Fruit fly (Drosophila melanogaster) whole organism, embryonic: ENCODE measurements around the gene brun.
A peak's percentile ranks its signal among the peaks of the same experiment; 100 is the strongest.

ENCODE experiments used
- Atf3 ChIP-seq: fragments of 200-800 bp; sonication (Bioruptor generic); optimal IDR thresholded peaks from 3 replicates; lab custom pipeline; 2016; ENCODE audit warnings: missing biosample characterization, missing genetic modification characterization
- BEAF-32 ChIP-seq: fragments of 200-800 bp; sonication (Bioruptor generic); optimal IDR thresholded peaks from 3 replicates; lab custom pipeline; 2017; ENCODE audit warnings: missing biosample characterization, missing genetic modification characterization, mild to moderate bottlenecking, moderate library complexity, missing genetic modification reagents
- CG1024 ChIP-seq: fragments of 200-800 bp; sonication (Bioruptor generic); IDR thresholded peaks from 2 replicates; pipeline ENCODE4 v1.3.6; 2022; ENCODE audit warnings: missing biosample characterization, missing genetic modification characterization
- CG10267 ChIP-seq: fragments of 200-800 bp; sonication (Bioruptor generic); optimal IDR thresholded peaks from 2 replicates; lab custom pipeline; 2018; ENCODE audit warnings: missing biosample characterization, mild to moderate bottlenecking, missing genetic modification characterization, moderate library complexity
- CG11504 ChIP-seq: fragments of 200-800 bp; sonication (Bioruptor generic); optimal IDR thresholded peaks from 3 replicates; lab custom pipeline; 2019; ENCODE audit warnings: missing biosample characterization, mild to moderate bottlenecking, missing genetic modification characterization, moderate library complexity
- CG12391 ChIP-seq: fragments of 200-800 bp; sonication (Bioruptor generic); optimal IDR thresholded peaks from 3 replicates; lab custom pipeline; 2018; ENCODE audit warnings: missing biosample characterization, mild to moderate bottlenecking, missing genetic modification characterization, moderate library complexity
- CG15011 ChIP-seq: fragments of 200-800 bp; sonication (Bioruptor generic); optimal IDR thresholded peaks from 3 replicates; lab custom pipeline; 2018; ENCODE audit warnings: missing biosample characterization, mild to moderate bottlenecking, missing genetic modification characterization
- CG17829 ChIP-seq: fragments of 200-800 bp; optimal IDR thresholded peaks from 2 replicates; lab custom pipeline; 2019; ENCODE audit warnings: missing biosample characterization, mild to moderate bottlenecking, missing genetic modification characterization, moderate library complexity
- CG18764 ChIP-seq: fragments of 200-800 bp; sonication (Bioruptor generic); optimal IDR thresholded peaks from 3 replicates; lab custom pipeline; 2016; ENCODE audit warnings: missing biosample characterization, missing genetic modification characterization
- CG2129 ChIP-seq: fragments of 200-800 bp; sonication (Bioruptor generic); IDR thresholded peaks from 2 replicates; pipeline ENCODE4 v1.3.6; 2022; ENCODE audit warnings: missing biosample characterization, missing genetic modification characterization; ENCODE audit not compliant: partially characterized antibody
- CG2712 ChIP-seq: fragments of 200-800 bp; optimal IDR thresholded peaks from 3 replicates; lab custom pipeline; 2019; ENCODE audit warnings: missing biosample characterization, mild to moderate bottlenecking, missing genetic modification characterization, moderate library complexity
- CG3847 ChIP-seq: fragments of 200-800 bp; sonication (Bioruptor generic); IDR thresholded peaks from 2 replicates; pipeline ENCODE4 v1.3.6; 2022; ENCODE audit warnings: missing biosample characterization, missing genetic modification characterization
- CG43689 ChIP-seq: fragments of 200-800 bp; sonication (Bioruptor generic); IDR thresholded peaks from 2 replicates; pipeline ENCODE4 v1.3.6; 2022; ENCODE audit warnings: missing biosample characterization, missing genetic modification characterization
- CG4707 ChIP-seq: fragments of 200-800 bp; sonication (Bioruptor generic); optimal IDR thresholded peaks from 2 replicates; lab custom pipeline; 2018; ENCODE audit warnings: missing biosample characterization, mild to moderate bottlenecking, missing genetic modification characterization, moderate library complexity
- CG5245 ChIP-seq: fragments of 200-800 bp; sonication (Bioruptor generic); optimal IDR thresholded peaks from 3 replicates; lab custom pipeline; 2016; ENCODE audit warnings: missing biosample characterization, missing genetic modification characterization
- CG6254 ChIP-seq: fragments of 200-800 bp; sonication (Bioruptor generic); optimal IDR thresholded peaks from 3 replicates; lab custom pipeline; 2017; ENCODE audit warnings: mild to moderate bottlenecking, missing biosample characterization, missing genetic modification reagents, missing genetic modification characterization
- CG6854 ChIP-seq: fragments of 200-800 bp; sonication (Bioruptor generic); optimal IDR thresholded peaks from 3 replicates; lab custom pipeline; 2017; ENCODE audit warnings: missing biosample characterization, mild to moderate bottlenecking, missing genetic modification characterization
- CG7928 ChIP-seq: fragments of 200-800 bp; sonication (Bioruptor generic); optimal IDR thresholded peaks from 2 replicates; lab custom pipeline; 2017; ENCODE audit warnings: missing biosample characterization, mild to moderate bottlenecking, missing genetic modification characterization
- CG9727 ChIP-seq: fragments of 200-800 bp; sonication (Bioruptor generic); optimal IDR thresholded peaks from 3 replicates; lab custom pipeline; 2017; ENCODE audit warnings: missing biosample characterization, mild to moderate bottlenecking, missing genetic modification characterization
- Chrac-16 ChIP-seq: fragments of 200-800 bp; sonication (Bioruptor generic); optimal IDR thresholded peaks from 3 replicates; lab custom pipeline; 2016; ENCODE audit warnings: missing biosample characterization, missing genetic modification characterization
- CoRest ChIP-seq: fragments of 200-800 bp; sonication (Bioruptor generic); optimal IDR thresholded peaks from 3 replicates; lab custom pipeline; 2018; ENCODE audit warnings: missing biosample characterization, mild to moderate bottlenecking, missing genetic modification characterization, moderate library complexity
- Drgx ChIP-seq: fragments of 200-800 bp; sonication (Bioruptor generic); IDR thresholded peaks from 2 replicates; pipeline ENCODE4 v1.3.6; 2022; ENCODE audit warnings: missing biosample characterization, missing genetic modification characterization
- Ets97D ChIP-seq: fragments of 200-800 bp; sonication (Bioruptor generic); optimal IDR thresholded peaks from 3 replicates; lab custom pipeline; 2016; ENCODE audit warnings: missing biosample characterization, missing genetic modification characterization
- Fer1 ChIP-seq: fragments of 200-800 bp; sonication (Bioruptor generic); optimal IDR thresholded peaks from 2 replicates; lab custom pipeline; 2017; ENCODE audit warnings: missing biosample characterization, mild to moderate bottlenecking, missing genetic modification characterization
- Jarid2 ChIP-seq: fragments of 200-800 bp; sonication (Bioruptor generic); optimal IDR thresholded peaks from 3 replicates; lab custom pipeline; 2017; ENCODE audit warnings: mild to moderate bottlenecking, missing biosample characterization, missing genetic modification reagents, missing genetic modification characterization
- Max ChIP-seq: fragments of 200-800 bp; sonication (Bioruptor generic); optimal IDR thresholded peaks from 2 replicates; lab custom pipeline; 2016; ENCODE audit warnings: missing biosample characterization, mild to moderate bottlenecking, missing genetic modification characterization
- Sin3A ChIP-seq: fragments of >200 bp; optimal IDR thresholded peaks from 2 replicates; lab custom pipeline; 2018
- Stat92E ChIP-seq, 3 experiments: fragments of >200 bp in 2 of 3; fragments of 200-800 bp in 1 of 3; sonication (Bioruptor generic) in 1 of 3; optimal IDR thresholded peaks; 2 replicates each; lab custom pipeline; 2017 to 2019; ENCODE audit warnings: missing biosample characterization in 3 of 3, missing genetic modification characterization in 3 of 3, mild to moderate bottlenecking in 1 of 3, moderate library complexity in 1 of 3
- TFAM ChIP-seq: fragments of 200-800 bp; sonication (Bioruptor generic); optimal IDR thresholded peaks from 2 replicates; lab custom pipeline; 2017; ENCODE audit warnings: missing biosample characterization, missing genetic modification characterization, inconsistent platforms
- ato ChIP-seq: fragments of 200-800 bp; sonication (Bioruptor generic); IDR thresholded peaks from 2 replicates; pipeline ENCODE4 v1.3.6; 2022; ENCODE audit warnings: missing biosample characterization, missing genetic modification characterization; ENCODE audit not compliant: partially characterized antibody
- bab2 ChIP-seq: fragments of 200-800 bp; sonication (Bioruptor generic); optimal IDR thresholded peaks from 2 replicates; lab custom pipeline; 2016; ENCODE audit warnings: missing biosample characterization, missing genetic modification characterization
- bigmax ChIP-seq: fragments of 200-800 bp; sonication (Bioruptor generic); optimal IDR thresholded peaks from 2 replicates; lab custom pipeline; 2018; ENCODE audit warnings: missing biosample characterization, mild to moderate bottlenecking, missing genetic modification characterization
- bsh ChIP-seq, 2 experiments: fragments of 200-800 bp; sonication (Bioruptor generic); optimal IDR thresholded peaks; 2 replicates each; lab custom pipeline; 2017 to 2018; ENCODE audit warnings: mild to moderate bottlenecking in 2 of 2, missing biosample characterization in 2 of 2, missing genetic modification characterization in 2 of 2, moderate library complexity in 1 of 2
- cg ChIP-seq: fragments of 200-800 bp; sonication (Bioruptor generic); optimal IDR thresholded peaks from 3 replicates; lab custom pipeline; 2019; ENCODE audit warnings: missing biosample characterization, mild to moderate bottlenecking, missing genetic modification characterization, moderate library complexity
- chm ChIP-seq: fragments of 200-800 bp; sonication (Bioruptor generic); IDR thresholded peaks from 2 replicates; pipeline ENCODE4 v1.3.6; 2022; ENCODE audit warnings: missing biosample characterization, missing genetic modification characterization
- dan ChIP-seq: fragments of 200-800 bp; sonication (Bioruptor generic); IDR thresholded peaks from 2 replicates; pipeline ENCODE4 v1.3.6; 2022; ENCODE audit warnings: missing biosample characterization, missing genetic modification characterization
- dmrt11E ChIP-seq: fragments of 200-800 bp; sonication (Bioruptor generic); optimal IDR thresholded peaks from 3 replicates; lab custom pipeline; 2018; ENCODE audit warnings: missing biosample characterization, mild to moderate bottlenecking, missing genetic modification characterization, moderate library complexity
- emc ChIP-seq: fragments of 200-800 bp; sonication (Bioruptor generic); optimal IDR thresholded peaks from 2 replicates; lab custom pipeline; 2016; ENCODE audit warnings: missing biosample characterization, missing genetic modification characterization
- fd102C ChIP-seq: fragments of 200-800 bp; sonication (Bioruptor generic); optimal IDR thresholded peaks from 2 replicates; lab custom pipeline; 2018; ENCODE audit warnings: missing biosample characterization, mild to moderate bottlenecking, missing genetic modification characterization, moderate library complexity
- grau ChIP-seq: fragments of 200-800 bp; optimal IDR thresholded peaks from 3 replicates; lab custom pipeline; 2019; ENCODE audit warnings: missing biosample characterization, mild to moderate bottlenecking, missing genetic modification characterization, moderate library complexity
- gro ChIP-seq: fragments of 200-800 bp; sonication (Bioruptor generic); optimal IDR thresholded peaks from 2 replicates; lab custom pipeline; 2016; ENCODE audit warnings: missing biosample characterization, missing genetic modification characterization
- nmo ChIP-seq: fragments of 200-800 bp; sonication (Bioruptor generic); optimal IDR thresholded peaks from 2 replicates; lab custom pipeline; 2018; ENCODE audit warnings: missing biosample characterization, mild to moderate bottlenecking, missing genetic modification characterization, moderate library complexity
- pros ChIP-seq: fragments of 200-800 bp; sonication (Bioruptor generic); optimal IDR thresholded peaks from 3 replicates; lab custom pipeline; 2019; ENCODE audit warnings: missing biosample characterization, mild to moderate bottlenecking, missing genetic modification characterization, moderate library complexity
- ranshi ChIP-seq: fragments of 200-800 bp; sonication (Bioruptor generic); IDR thresholded peaks from 2 replicates; pipeline ENCODE4 v1.3.6; 2022; ENCODE audit warnings: missing biosample characterization, missing genetic modification characterization
- rib ChIP-seq: fragments of 200-800 bp; sonication (Bioruptor generic); IDR thresholded peaks from 2 replicates; pipeline ENCODE4 v1.3.6; 2022; ENCODE audit warnings: missing biosample characterization, missing genetic modification characterization
- slbo ChIP-seq: fragments of 200-800 bp; sonication (Bioruptor generic); IDR thresholded peaks from 2 replicates; pipeline ENCODE4 v1.3.6; 2022; ENCODE audit warnings: missing biosample characterization, missing genetic modification characterization
- slou ChIP-seq: fragments of 200-800 bp; sonication (Bioruptor generic); optimal IDR thresholded peaks from 3 replicates; lab custom pipeline; 2016; ENCODE audit warnings: missing biosample characterization, missing genetic modification characterization
- tna ChIP-seq: fragments of 200-800 bp; sonication (Bioruptor generic); IDR thresholded peaks from 2 replicates; pipeline ENCODE4 v1.3.6; 2022; ENCODE audit warnings: missing biosample characterization, missing genetic modification characterization; ENCODE audit not compliant: partially characterized antibody
- ttk ChIP-seq: fragments of 200-800 bp; sonication (Bioruptor generic); IDR thresholded peaks from 2 replicates; pipeline ENCODE4 v2.1.2; 2022; ENCODE audit warnings: missing biosample characterization, missing genetic modification characterization
- zf30C ChIP-seq: fragments of 200-800 bp; sonication (Bioruptor generic); optimal IDR thresholded peaks from 3 replicates; lab custom pipeline; 2018; ENCODE audit warnings: missing biosample characterization, mild to moderate bottlenecking, missing genetic modification characterization

brun gene

dm6 chr2L:20647240-20647908 lies 8.6 kb downstream of the brun start (continued):
- TF ChIP-seq ranshi (GFP tag; lab: Robert Waterston, UW) (no peak), Fer1 (GFP tag; lab: Kevin White, UChicago) (no peak), CG6854 (GFP tag; lab: Kevin White, UChicago) (no peak), bab2 (GFP tag; lab: Kevin White, UChicago) (no peak), CG18764 (no peak), ato (GFP tag; lab: Robert Waterston, UW) (no peak), cg (no peak), nmo (GFP tag; lab: Kevin White, UChicago) (peak; percentile 50), Jarid2 (GFP tag; lab: Kevin White, UChicago) (no peak), Chrac-16 (no peak), CG5245 (GFP tag; lab: Kevin White, UChicago) (no peak), tna (GFP tag; lab: Robert Waterston, UW) (no peak), rib (no peak), slou (GFP tag; lab: Kevin White, UChicago) (no peak), CG7928 (GFP tag; lab: Kevin White, UChicago) (no peak), CG43689 (GFP tag; lab: Robert Waterston, UW) (no peak), grau (tag; lab: Kevin White, UChicago) (peak; percentile 15), Max (GFP tag; lab: Kevin White, UChicago) (peak; percentile 84), Drgx (no peak), CG4707 (GFP tag; lab: Kevin White, UChicago) (no peak), CG10267 (peak; percentile 24), emc (GFP tag; lab: Kevin White, UChicago) (no peak), CG17829 (tag; lab: Kevin White, UChicago) (peak; percentile 23), CG1024 (GFP tag; lab: Robert Waterston, UW) (no peak), pros (GFP tag; lab: Kevin White, UChicago) (no peak), gro (GFP tag; lab: Kevin White, UChicago) (no peak), CoRest (tag; lab: Kevin White, UChicago) (peak; percentile 21), CG15011 (GFP tag; lab: Kevin White, UChicago) (no peak), TFAM (no peak), CG2129 (GFP tag; lab: Robert Waterston, UW) (no peak), bsh (GFP tag; optimal IDR thresholded peaks at IDR 0.05; lab: Kevin White, UChicago) (no peak), zf30C (GFP tag; lab: Kevin White, UChicago) (peak; percentile 44), BEAF-32 (GFP tag; lab: Kevin White, UChicago) (peak; percentile 36), dmrt11E (tag; lab: Kevin White, UChicago) (no peak), CG12391 (tag; lab: Kevin White, UChicago) (peak; percentile 49), Stat92E (GFP tag; optimal IDR thresholded peaks at IDR 0.05; lab: Kevin White, UChicago) (no peak), ttk (GFP tag; lab: Robert Waterston, UW) (no peak), fd102C (GFP tag; lab: Kevin White, UChicago) (no peak), CG3847 (no peak), slbo (GFP tag; lab: Robert Waterston, UW) (no peak), CG6254 (GFP tag; lab: Kevin White, UChicago) (no peak), chm (no peak), Ets97D (GFP tag; lab: Kevin White, UChicago) (peak; percentile 55), dan (GFP tag; lab: Robert Waterston, UW) (no peak), CG9727 (no peak), bigmax (GFP tag; lab: Kevin White, UChicago) (peak; percentile 0), CG2712 (tag; lab: Kevin White, UChicago) (peak; percentile 23), Atf3 (no peak), CG11504 (tag; lab: Kevin White, UChicago) (no peak), Sin3A (lab: Kevin White, UChicago) (peak; percentile 22)
